Worm (Caenorhabditis elegans) whole organism, L3 larva: ENCODE results near the gene frm-3.

Experiments used
- daf-12 ChIP-seq: fragments of 150-350 bp; optimal IDR thresholded peaks from 2 replicates; lab custom pipeline; 2014; ENCODE audit warnings: missing biosample characterization, missing genetic modification reagents, missing genetic modification characterization
- elt-2 ChIP-seq: sonication (generic microtip); optimal IDR thresholded peaks from 2 replicates; lab custom pipeline; 2016; ENCODE audit warnings: missing genetic modification reagents, mild to moderate bottlenecking, missing genetic modification characterization, missing compliant biosample characterization
- elt-3 ChIP-seq, 3 experiments: fragments of 150-350 bp in 1 of 3; sonication (generic microtip) in 2 of 3; optimal IDR thresholded peaks; 2 replicates in 2 of 3; 4 replicates in 1 of 3; lab custom pipeline; 2014 to 2017; ENCODE audit warnings: missing biosample characterization in 3 of 3, missing genetic modification characterization in 3 of 3
- fkh-2 ChIP-seq: fragments of 150-350 bp; optimal IDR thresholded peaks from 2 replicates; lab custom pipeline; 2014; ENCODE audit warnings: missing biosample characterization, missing genetic modification reagents, missing genetic modification characterization
- fos-1 ChIP-seq: fragments of 150-350 bp; optimal IDR thresholded peaks from 2 replicates; lab custom pipeline; 2014; ENCODE audit warnings: missing biosample characterization, missing genetic modification characterization
- lin-39 ChIP-seq: fragments of 150-350 bp; optimal IDR thresholded peaks from 2 replicates; lab custom pipeline; 2018; ENCODE audit warnings: missing biosample characterization, missing genetic modification reagents, missing genetic modification characterization
- mdl-1 ChIP-seq: fragments of 150-350 bp; optimal IDR thresholded peaks from 2 replicates; lab custom pipeline; 2014; ENCODE audit warnings: missing biosample characterization, missing genetic modification characterization
- nhr-12 ChIP-seq: fragments of 150-350 bp; optimal IDR thresholded peaks from 2 replicates; lab custom pipeline; 2014; ENCODE audit warnings: missing biosample characterization, missing genetic modification characterization
- pqm-1 ChIP-seq: fragments of 150-350 bp; optimal IDR thresholded peaks from 2 replicates; lab custom pipeline; 2017; ENCODE audit warnings: missing biosample characterization, missing genetic modification characterization, inconsistent platforms
- unc-62 ChIP-seq: fragments of 150-350 bp; sonication (generic microtip); optimal IDR thresholded peaks from 4 replicates; lab custom pipeline; 2014; ENCODE audit warnings: missing biosample characterization, missing genetic modification reagents, missing genetic modification characterization

- TF ChIP-seq elt-2 (tag; lab: Kevin White, UChicago) (no peak), lin-39 (peak; percentile 11), daf-12 (no peak), pqm-1 (tag; lab: Kevin White, UChicago) (no peak), unc-62 (no peak), fos-1 (no peak), elt-3 (tag; optimal IDR thresholded peaks at IDR 0.05; lab: Kevin White, UChicago) (no peak), mdl-1 (tag; lab: Kevin White, UChicago) (no peak), fkh-2 (tag; lab: Kevin White, UChicago) (no peak), nhr-12 (tag; lab: Kevin White, UChicago) (no peak)
Measured at ce11 chrX:11547442-11548023, 24.8 kb upstream of the frm-3 start.
